Worm (Caenorhabditis elegans): ENCODE measurements around the gene sri-4.

The sri-4 gene

DNA sequence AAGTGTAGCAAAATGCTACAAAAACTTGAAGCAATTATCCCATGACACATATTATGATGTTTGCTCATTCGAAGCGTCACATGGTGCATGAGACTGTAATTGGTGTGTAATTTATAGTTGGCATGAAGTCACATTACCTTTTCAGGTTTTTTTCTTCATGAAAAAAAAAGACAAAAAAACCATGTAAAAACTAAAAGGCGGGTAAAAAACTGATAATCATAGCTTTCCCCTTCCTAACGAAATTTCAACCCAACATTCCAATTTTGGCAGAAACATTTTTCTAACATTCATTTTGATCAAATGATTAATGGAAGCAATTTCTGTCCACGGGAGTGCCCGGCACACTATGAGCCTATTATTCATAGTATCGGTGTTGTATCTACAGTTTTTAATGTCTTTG is at the start of gene sri-4:
Gene sri-4 (plus strand): TSS at position 301 of the 400 bp plus-strand sequence.
- TF ChIP-seq fkh-10 (GFP tag; optimal IDR thresholded peaks at IDR 0.05): no peak
- no peak for TF ChIP-seq nhr-77 (tag; optimal IDR thresholded peaks at IDR 0.05)
- TF ChIP-seq C16A3.4 (tag; optimal IDR thresholded peaks at IDR 0.05): no peak
- TF ChIP-seq nhr-85 (tag): no peak
- no peak for TF ChIP-seq snu-23 (GFP tag; optimal IDR thresholded peaks at IDR 0.05)
- TF ChIP-seq pag-3 (tag; optimal IDR thresholded peaks at IDR 0.05; ENCODE audit: borderline replicate concordance, insufficient read depth): no peak
- TF ChIP-seq dsc-1 (tag; optimal IDR thresholded peaks at IDR 0.05): no peak
- TF ChIP-seq ceh-8 (GFP tag; optimal IDR thresholded peaks at IDR 0.05): no peak
- no peak for TF ChIP-seq swsn-7 (tag; optimal IDR thresholded peaks at IDR 0.05)
- no peak for TF ChIP-seq unc-62 (GFP tag; optimal IDR thresholded peaks at IDR 0.05)
- no peak for TF ChIP-seq C34B4.2 (tag; optimal IDR thresholded peaks at IDR 0.05)
- TF ChIP-seq nhr-90 (tag; optimal IDR thresholded peaks at IDR 0.05; ENCODE audit: poor library complexity): no peak
- TF ChIP-seq unc-30 (tag; optimal IDR thresholded peaks at IDR 0.05): no peak
- TF ChIP-seq nhr-84 (tag; optimal IDR thresholded peaks at IDR 0.05): no peak

- TF ChIP-seq nhr-11 (tag; optimal IDR thresholded peaks at IDR 0.05) (no peak), fkh-10 (GFP tag; optimal IDR thresholded peaks at IDR 0.05) (no peak), nhr-84 (tag; optimal IDR thresholded peaks at IDR 0.05) (no peak), ceh-8 (GFP tag; optimal IDR thresholded peaks at IDR 0.05) (no peak), mab-9 (GFP tag; IDR thresholded peaks at IDR 0.05) (no peak), unc-30 (tag; optimal IDR thresholded peaks at IDR 0.05) (no peak), pax-3 (tag; optimal IDR thresholded peaks at IDR 0.05) (no peak), F16B12.6 (tag; optimal IDR thresholded peaks at IDR 0.05) (no peak), tlp-1 (tag; optimal IDR thresholded peaks at IDR 0.05) (no peak), lsy-2 (tag; optimal IDR thresholded peaks at IDR 0.05) (no peak), aha-1 (tag; optimal IDR thresholded peaks at IDR 0.05) (no peak), rnt-1 (tag; optimal IDR thresholded peaks at IDR 0.05) (no peak), zag-1 (tag; optimal IDR thresholded peaks at IDR 0.05) (no peak)
Observed at ce11 chrV:699051-699450, 49.1 kb upstream of the sri-4 start.

DNA sequence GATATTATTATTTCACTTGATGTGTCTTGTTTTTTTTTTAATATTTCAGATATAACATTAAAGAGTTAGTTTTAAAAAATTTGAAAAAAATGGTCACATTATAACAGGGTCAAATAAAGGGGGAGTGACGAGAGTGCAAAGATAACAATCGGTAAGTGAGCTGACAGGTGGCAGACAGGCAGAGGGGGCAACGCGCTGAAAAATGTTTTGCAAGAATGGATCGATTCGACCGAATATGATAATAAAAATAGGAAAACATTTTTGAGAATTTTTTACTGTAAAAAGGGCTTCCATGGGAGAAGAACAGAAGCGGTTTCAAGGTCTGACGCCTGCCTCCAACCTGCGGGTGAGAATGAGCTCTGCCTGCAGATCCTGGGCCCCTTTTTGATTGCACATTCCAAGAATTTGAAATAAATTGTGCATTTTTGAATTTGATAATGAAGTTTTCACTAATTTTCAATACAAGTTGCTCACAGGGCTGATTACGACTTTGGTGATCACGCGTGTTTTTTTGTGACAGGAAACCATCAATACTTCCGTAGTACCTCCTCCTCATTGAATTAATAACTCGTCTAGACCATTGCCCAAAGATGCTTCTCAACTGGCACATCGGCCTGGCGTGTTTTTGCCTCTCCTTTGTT is 48.5 kb upstream of the sri-4 start, which contains the start of the genes ugt-29 and srx-5:
Gene ugt-29 (minus strand): TSS at position 101 of the 641 bp plus-strand sequence.
Gene srx-5 (plus strand): TSS at position 591 of the 641 bp plus-strand sequence.
- TF ChIP-seq efl-3 (GFP tag; optimal IDR thresholded peaks at IDR 0.05) (no peak), swsn-7 (tag; optimal IDR thresholded peaks at IDR 0.05) (no peak), lin-39 (tag; optimal IDR thresholded peaks at IDR 0.05) (no peak), hlh-17 (GFP tag; optimal IDR thresholded peaks at IDR 0.05; ENCODE audit: borderline replicate concordance) (no peak), ceh-63 (GFP tag; optimal IDR thresholded peaks at IDR 0.05) (no peak), hpl-2 (GFP tag; optimal IDR thresholded peaks at IDR 0.05) (no peak), sox-4 (tag; optimal IDR thresholded peaks at IDR 0.05) (no peak), rnt-1 (tag; optimal IDR thresholded peaks at IDR 0.05) (no peak), skn-1 (tag; optimal IDR thresholded peaks at IDR 0.05) (no peak), unc-130 (tag; optimal IDR thresholded peaks at IDR 0.05) (no peak), unc-30 (tag; optimal IDR thresholded peaks at IDR 0.05) (no peak), egl-13 (tag; optimal IDR thresholded peaks at IDR 0.05) (no peak), pqm-1 (tag; optimal IDR thresholded peaks at IDR 0.05) (no peak), fos-1 (tag; optimal IDR thresholded peaks at IDR 0.05) (no peak)

- TF ChIP-seq efl-3 (GFP tag; optimal IDR thresholded peaks at IDR 0.05) (no peak), F16B12.6 (tag; optimal IDR thresholded peaks at IDR 0.05) (no peak), nhr-71 (tag; optimal IDR thresholded peaks at IDR 0.05) (no peak), lsy-2 (tag; optimal IDR thresholded peaks at IDR 0.05) (no peak), nhr-47 (tag; optimal IDR thresholded peaks at IDR 0.05) (no peak)
Observed at ce11 chrV:702260-702659, 45.9 kb upstream of the sri-4 start, which contains the start of gene srbc-37. Gene srbc-37 (plus strand): TSS chrV:702560.
